Worm (Caenorhabditis elegans) whole organism, L3 larva: ENCODE results near the gene D2062.4.
"Not testable (repeated sequence)": the region's sequence is repeated elsewhere in the genome, so short reads cannot be mapped to it uniquely, and the experiment has no call there.

ENCODE experiments used
- nhr-76 ChIP-seq: fragments of 150-350 bp; sonication (generic microtip); optimal IDR thresholded peaks from 5 replicates; lab custom pipeline; 2014; ENCODE audit warnings: missing biosample characterization, missing genetic modification characterization
- unc-39 ChIP-seq: sonication (generic microtip); optimal IDR thresholded peaks from 4 replicates; lab custom pipeline; 2017; ENCODE audit warnings: missing biosample characterization, missing genetic modification characterization

ce11 chrII:2672320-2672719 lies 49.1 kb downstream of the D2062.4 start, which contains the start of gene sri-57:
- not testable (repeated sequence) for TF ChIP-seq unc-39, nhr-76 (tag; lab: Kevin White, UChicago)
